Worm (Caenorhabditis elegans) whole organism, young adult: ENCODE results near the gene csn-1.
"Not testable (repeated sequence)": the region's sequence is repeated elsewhere in the genome, so short reads cannot be mapped to it uniquely, and the experiment has no call there.

Experiments
- D2030.7 ChIP-seq: fragments of 200-800 bp; sonication (Bioruptor generic); IDR thresholded peaks from 2 replicates; pipeline ENCODE4 v1.3.6; 2022; ENCODE audit warnings: missing genetic modification reagents, missing genetic modification characterization, missing compliant biosample characterization
- F37B4.10 ChIP-seq: fragments of 200-800 bp; sonication (Bioruptor generic); IDR thresholded peaks from 2 replicates; pipeline ENCODE4 v1.3.6; 2022; ENCODE audit warnings: missing genetic modification characterization, missing compliant biosample characterization
- K12H6.12 ChIP-seq: fragments of 200-800 bp; sonication (Bioruptor generic); optimal IDR thresholded peaks from 2 replicates; lab custom pipeline; 2018; ENCODE audit warnings: mild to moderate bottlenecking, missing genetic modification characterization, missing compliant biosample characterization
- akir-1 ChIP-seq: fragments of 200-800 bp; sonication (Bioruptor generic); optimal IDR thresholded peaks from 2 replicates; lab custom pipeline; 2018; ENCODE audit warnings: mild to moderate bottlenecking, missing genetic modification characterization, moderate library complexity, missing compliant biosample characterization
- ama-1 ChIP-seq, 3 experiments: fragments of 150-350 bp in 1 of 3; sonication (generic microtip) in 2 of 3; optimal IDR thresholded peaks; 2 replicates each; lab custom pipeline; 2014 to 2018; ENCODE audit warnings: missing biosample characterization in 2 of 3, missing genetic modification characterization in 2 of 3, missing genetic modification reagents in 2 of 3
- athp-1 ChIP-seq: sonication (generic microtip); optimal IDR thresholded peaks from 2 replicates; lab custom pipeline; 2017; ENCODE audit warnings: mild to moderate bottlenecking, missing genetic modification characterization, missing compliant biosample characterization
- bed-1 ChIP-seq: fragments of 200-800 bp; sonication (Bioruptor generic); IDR thresholded peaks from 2 replicates; pipeline ENCODE4 v1.3.6; 2022; ENCODE audit warnings: missing genetic modification reagents, missing genetic modification characterization, missing compliant biosample characterization
- ceh-91 ChIP-seq: fragments of 200-800 bp; sonication (Bioruptor generic); IDR thresholded peaks from 2 replicates; pipeline ENCODE4 v1.3.6; 2022; ENCODE audit warnings: missing genetic modification reagents, missing genetic modification characterization, missing compliant biosample characterization
- die-1 ChIP-seq: sonication (generic microtip); optimal IDR thresholded peaks from 2 replicates; lab custom pipeline; 2016; ENCODE audit warnings: missing genotype, mild to moderate bottlenecking, missing genetic modification characterization, missing compliant biosample characterization
- ets-4 ChIP-seq: fragments of 200-800 bp; sonication (Bioruptor generic); optimal IDR thresholded peaks from 2 replicates; lab custom pipeline; 2018; ENCODE audit warnings: mild to moderate bottlenecking, missing genetic modification characterization, missing compliant biosample characterization
- him-1 ChIP-seq: sonication (generic microtip); optimal IDR thresholded peaks from 2 replicates; lab custom pipeline; 2016; ENCODE audit warnings: missing genotype, missing genetic modification reagents, missing genetic modification characterization, missing compliant biosample characterization
- hsf-1 ChIP-seq: fragments of 200-800 bp; sonication (Bioruptor generic); IDR thresholded peaks from 2 replicates; pipeline ENCODE4 v1.3.6; 2022; ENCODE audit warnings: missing genetic modification reagents, missing genetic modification characterization, missing compliant biosample characterization
- lin-26 ChIP-seq: fragments of 200-800 bp; sonication (Bioruptor generic); IDR thresholded peaks from 2 replicates; pipeline ENCODE4 v1.3.6; 2022; ENCODE audit warnings: missing genetic modification reagents, missing genetic modification characterization, missing compliant biosample characterization
- lin-40 ChIP-seq: sonication (generic microtip); optimal IDR thresholded peaks from 2 replicates; lab custom pipeline; 2016; ENCODE audit warnings: missing genetic modification characterization, mild to moderate bottlenecking, missing compliant biosample characterization, missing genotype, missing genetic modification reagents
- lsl-1 ChIP-seq: fragments of 200-800 bp; sonication (Bioruptor generic); optimal IDR thresholded peaks from 2 replicates; lab custom pipeline; 2018; ENCODE audit warnings: mild to moderate bottlenecking, missing genetic modification characterization, moderate library complexity, missing compliant biosample characterization
- madf-8 ChIP-seq: fragments of 200-800 bp; sonication (Bioruptor generic); conservative IDR thresholded peaks from 2 replicates; pipeline ENCODE4 v1.3.6; 2022; ENCODE audit warnings: missing genetic modification reagents, missing genetic modification characterization, missing compliant biosample characterization
- nfya-1 ChIP-seq: sonication (generic microtip); optimal IDR thresholded peaks from 2 replicates; lab custom pipeline; 2017; ENCODE audit warnings: antibody characterized with exemption, missing compliant biosample characterization, missing genetic modification characterization, borderline replicate concordance; ENCODE audit not compliant: insufficient read depth
- nhr-80 ChIP-seq: sonication (generic microtip); optimal IDR thresholded peaks from 2 replicates; lab custom pipeline; 2016; ENCODE audit warnings: missing genetic modification characterization, missing compliant biosample characterization
- repo-1 ChIP-seq: sonication (generic microtip); optimal IDR thresholded peaks from 2 replicates; lab custom pipeline; 2017; ENCODE audit warnings: mild to moderate bottlenecking, missing genetic modification characterization, missing compliant biosample characterization
- rpc-1 ChIP-seq, 2 experiments: fragments of 150-350 bp in 1 of 2; sonication (generic microtip) in 1 of 2; optimal IDR thresholded peaks; 2 replicates each; lab custom pipeline; 2014 to 2018; ENCODE audit warnings: missing biosample characterization in 1 of 2, missing genetic modification characterization in 1 of 2, missing genetic modification reagents in 1 of 2, missing genotype in 1 of 2
- snpc-3.4 ChIP-seq: sonication (generic microtip); optimal IDR thresholded peaks from 2 replicates; lab custom pipeline; 2017; ENCODE audit warnings: missing genetic modification characterization, mild to moderate bottlenecking, missing compliant biosample characterization, antibody characterized with exemption, moderate library complexity, missing genotype, missing genetic modification reagents
- somi-1 ChIP-seq: fragments of 200-800 bp; sonication (Bioruptor generic); optimal IDR thresholded peaks from 2 replicates; lab custom pipeline; 2018; ENCODE audit warnings: mild to moderate bottlenecking, missing genetic modification characterization, missing compliant biosample characterization
- tbp1 ChIP-seq: fragments of 200-800 bp; sonication (Bioruptor generic); optimal IDR thresholded peaks from 2 replicates; lab custom pipeline; 2018; ENCODE audit warnings: mild to moderate bottlenecking, missing genetic modification characterization, missing compliant biosample characterization
- xnd-1 ChIP-seq: sonication (generic microtip); optimal IDR thresholded peaks from 2 replicates; lab custom pipeline; 2016; ENCODE audit warnings: missing genotype, missing genetic modification reagents, missing genetic modification characterization, missing compliant biosample characterization
- ztf-26 ChIP-seq: sonication (generic microtip); optimal IDR thresholded peaks from 2 replicates; lab custom pipeline; 2017; ENCODE audit warnings: missing genetic modification characterization, missing compliant biosample characterization
- ztf-3 ChIP-seq: fragments of 200-800 bp; sonication (Bioruptor generic); optimal IDR thresholded peaks from 2 replicates; lab custom pipeline; 2018; ENCODE audit warnings: mild to moderate bottlenecking, missing genetic modification characterization, missing compliant biosample characterization

Gene csn-1

ce11 chrV:17903829-17904228, 33.4 kb upstream of the csn-1 start, which contains the start of gene C06H5.14:
Gene C06H5.14, plus strand, starts transcription at chrV:17904129.
- TF ChIP-seq lsl-1 (GFP tag; lab: Kevin White, UChicago); madf-8 (GFP tag; lab: Robert Waterston, UW); him-1: not testable (repeated sequence)

DNA sequence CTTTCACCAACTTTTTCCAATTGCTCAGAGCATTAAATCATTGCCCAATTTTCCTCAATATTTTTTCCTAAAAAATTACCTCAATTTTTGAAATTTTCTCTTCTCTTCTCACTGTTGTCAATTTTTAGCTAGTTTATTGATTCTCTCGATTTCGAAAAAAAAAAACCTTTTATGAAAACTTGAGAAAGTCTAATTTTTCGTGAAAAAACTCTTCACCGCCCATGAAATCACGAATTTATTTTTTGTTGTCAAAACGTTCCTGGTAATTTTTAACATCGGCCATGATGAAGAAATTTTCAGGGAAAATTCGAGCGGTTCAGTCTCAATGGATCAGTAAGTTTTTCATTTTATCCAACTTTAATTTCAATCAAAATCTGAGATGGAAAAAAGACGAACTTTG, 29.1 kb upstream of the csn-1 start, which contains the start of gene fbxa-157:
fbxa-157 (plus strand) TSS at position 301 of the 400 bp plus-strand sequence.
- TF ChIP-seq athp-1 (tag; lab: Kevin White, UChicago) (no peak), F37B4.10 (GFP tag; lab: Robert Waterston, UW) (no peak), repo-1 (tag; lab: Kevin White, UChicago) (no peak), K12H6.12 (tag; lab: Kevin White, UChicago) (no peak), hsf-1 (no peak), xnd-1 (tag; lab: Kevin White, UChicago) (no peak), nfya-1 (tag; lab: Kevin White, UChicago) (no peak), tbp1 (GFP tag; lab: Kevin White, UChicago) (no peak), bed-1 (no peak), lin-40 (no peak), D2030.7 (GFP tag; lab: Robert Waterston, UW) (no peak), ama-1 (optimal IDR thresholded peaks at IDR 0.05; lab: Kevin White, UChicago) (no peak), ama-1 (GFP tag; optimal IDR thresholded peaks at IDR 0.05; lab: Kevin White, UChicago) (no peak), ztf-3 (GFP tag; lab: Kevin White, UChicago) (no peak), ets-4 (GFP tag; lab: Kevin White, UChicago) (no peak)
- TF ChIP-seq, all 124 proteins: peak for 0

- TF ChIP-seq snpc-3.4 (tag; lab: Kevin White, UChicago); lin-40; rpc-1 (optimal IDR thresholded peaks at IDR 0.05; lab: Kevin White, UChicago); rpc-1 (tag; optimal IDR thresholded peaks at IDR 0.05; lab: Kevin White, UChicago): not testable (repeated sequence)
Observed at ce11 chrV:17897646-17898045, 27.2 kb upstream of the csn-1 start, which contains the start of gene C06H5.13. Gene C06H5.13, minus strand, starts transcription at chrV:17897746.

ce11 chrV:17896736-17897353, 26.4 kb upstream of the csn-1 start, which contains the start of gene fbxa-156:
Gene fbxa-156, minus strand, starts transcription at chrV:17896786.
- TF ChIP-seq tbp1 (GFP tag; lab: Kevin White, UChicago) = no peak
- peak; percentile 1 for TF ChIP-seq nhr-80 (tag; lab: Kevin White, UChicago)
- TF ChIP-seq, all 124 proteins: peak for 1

DNA sequence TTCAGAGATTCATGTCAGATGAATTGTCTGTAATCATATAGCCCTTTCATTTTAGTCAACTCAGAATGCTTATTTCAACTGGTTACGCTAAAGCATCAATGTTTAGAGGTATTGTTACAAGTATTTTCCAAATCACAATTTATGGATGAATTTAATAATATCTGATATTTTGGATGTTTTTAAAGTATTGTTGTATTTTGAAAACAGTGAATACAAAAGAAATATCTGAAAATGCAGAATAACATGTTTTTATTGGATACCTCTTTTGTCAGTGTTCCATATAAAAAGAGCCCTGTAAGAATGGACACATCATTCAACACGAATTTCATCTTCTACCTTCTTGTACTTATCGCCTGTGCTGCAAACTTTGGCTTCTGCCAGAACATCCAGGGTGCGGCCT, 24.0 kb upstream of the csn-1 start, which contains the start of gene C06H5.12:
C06H5.12 (plus strand) TSS at position 301 of the 400 bp plus-strand sequence.
- TF ChIP-seq die-1; somi-1 (GFP tag; lab: Kevin White, UChicago); ztf-26 (tag; lab: Kevin White, UChicago): not testable (repeated sequence)

- not testable (repeated sequence) for TF ChIP-seq repo-1 (tag; lab: Kevin White, UChicago); akir-1; ceh-91 (GFP tag; lab: Robert Waterston, UW)
Observed at ce11 chrV:17893959-17894358, 23.5 kb upstream of the csn-1 start, which contains the start of gene C06H5.11. Gene C06H5.11, minus strand, starts transcription at chrV:17894059.

DNA sequence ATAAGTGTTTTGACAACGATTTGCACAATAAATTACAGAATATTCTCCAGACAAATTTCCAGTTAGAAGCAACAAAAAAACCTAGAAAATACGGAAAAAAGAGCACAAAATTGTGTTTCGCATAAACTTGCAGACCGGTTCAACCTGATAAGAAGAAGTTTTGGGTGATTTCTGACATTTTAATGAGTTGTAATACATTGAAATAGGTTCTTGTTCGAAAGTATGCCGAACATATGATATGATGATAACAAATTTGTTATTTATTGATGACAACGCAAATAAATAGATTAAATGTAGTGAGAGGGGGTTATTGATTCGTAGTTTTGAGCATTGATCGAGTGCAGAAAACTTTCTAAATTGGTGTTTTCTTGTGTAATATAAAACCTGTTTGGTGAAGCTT, 20.9 kb upstream of the csn-1 start:
- TF ChIP-seq nhr-80 (tag; lab: Kevin White, UChicago) = peak; percentile 50
- TF ChIP-seq lin-26 (GFP tag; lab: Robert Waterston, UW) = no peak
